Worm (Caenorhabditis elegans) whole organism, midembryonic: ENCODE results near the gene C49F8.3.

Experiments
- T22C8.4 ChIP-seq: fragments of 200-800 bp; sonication (Bioruptor generic); IDR thresholded peaks from 2 replicates; pipeline ENCODE4 v1.3.6; 2022; ENCODE audit warnings: missing genetic modification characterization, missing compliant biosample characterization
- cog-1 ChIP-seq: sonication (generic microtip); optimal IDR thresholded peaks from 2 replicates; lab custom pipeline; 2016; ENCODE audit warnings: missing genetic modification characterization, missing compliant biosample characterization
- flt-1 ChIP-seq: fragments of 200-800 bp; sonication (Bioruptor generic); IDR thresholded peaks from 2 replicates; pipeline ENCODE4 v1.3.6; 2022; ENCODE audit warnings: missing genetic modification characterization, missing compliant biosample characterization
- klf-2 ChIP-seq: fragments of 200-800 bp; sonication (Bioruptor generic); conservative IDR thresholded peaks from 2 replicates; pipeline ENCODE4 v1.3.6; 2022; ENCODE audit warnings: missing genetic modification reagents, missing genetic modification characterization, missing compliant biosample characterization
- med-1 ChIP-seq: sonication (generic microtip); optimal IDR thresholded peaks from 2 replicates; lab custom pipeline; 2017; ENCODE audit warnings: missing genetic modification characterization, mild to moderate bottlenecking, missing compliant biosample characterization, antibody characterized with exemption, missing genetic modification reagents; ENCODE audit not compliant: insufficient read depth
- ref-1 ChIP-seq: fragments of 200-800 bp; sonication (Bioruptor generic); conservative IDR thresholded peaks from 2 replicates; pipeline ENCODE4 v1.3.6; 2022; ENCODE audit warnings: missing genetic modification reagents, missing genetic modification characterization, missing compliant biosample characterization
- tab-1 ChIP-seq: fragments of 200-800 bp; sonication (Bioruptor generic); IDR thresholded peaks from 2 replicates; pipeline ENCODE4 v1.3.6; 2022; ENCODE audit warnings: missing genetic modification characterization, missing compliant biosample characterization
- ztf-23 ChIP-seq: fragments of 200-800 bp; sonication (Bioruptor generic); IDR thresholded peaks from 2 replicates; pipeline ENCODE4 v1.3.6; 2022; ENCODE audit warnings: missing genetic modification reagents, missing genetic modification characterization, missing compliant biosample characterization
- ztf-29 ChIP-seq: fragments of 200-800 bp; sonication (Bioruptor generic); IDR thresholded peaks from 2 replicates; pipeline ENCODE4 v1.3.6; 2022; ENCODE audit warnings: missing genetic modification reagents, missing genetic modification characterization, missing compliant biosample characterization

The C49F8.3 gene

DNA sequence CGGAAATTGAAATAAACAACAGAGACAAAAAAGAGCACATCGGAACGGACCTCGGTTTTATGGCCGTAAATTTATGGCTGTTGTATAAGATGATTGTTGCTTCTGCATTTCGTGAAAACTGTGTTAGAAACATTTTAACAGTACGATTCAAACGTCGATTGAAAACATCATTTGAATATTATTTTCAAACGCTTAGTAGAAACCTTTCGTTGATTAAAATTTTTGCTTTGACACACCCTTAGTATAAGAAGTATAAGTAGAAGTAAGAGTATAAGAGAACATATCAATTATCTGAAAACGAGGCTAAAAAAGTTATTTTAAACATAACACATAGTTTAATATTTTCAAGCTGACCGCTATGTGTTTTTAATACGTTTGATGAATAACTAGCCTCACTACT is 2.6 kb downstream of the C49F8.3 start:
- no peak for TF ChIP-seq klf-2 (GFP tag; lab: Robert Waterston, UW)
- no peak for TF ChIP-seq ztf-29 (GFP tag; lab: Robert Waterston, UW)
- TF ChIP-seq cog-1 (tag; lab: Kevin White, UChicago), result no peak
- no peak for TF ChIP-seq flt-1
- TF ChIP-seq ref-1 (GFP tag; lab: Robert Waterston, UW), result no peak
- TF ChIP-seq med-1 (GFP tag; lab: Kevin White, UChicago), result no peak
- TF ChIP-seq T22C8.4, result no peak
- no peak for TF ChIP-seq ztf-23 (GFP tag; lab: Robert Waterston, UW)
- TF ChIP-seq tab-1 (GFP tag; lab: Robert Waterston, UW), result no peak

ce11 chrX:13383273-13383672 is 4.1 kb downstream of the C49F8.3 start:
- TF ChIP-seq med-1 (GFP tag; lab: Kevin White, UChicago), result no peak
- no peak for TF ChIP-seq klf-2 (GFP tag; lab: Robert Waterston, UW)
- no peak for TF ChIP-seq flt-1
- TF ChIP-seq T22C8.4, result no peak
- no peak for TF ChIP-seq ref-1 (GFP tag; lab: Robert Waterston, UW)
- TF ChIP-seq cog-1 (tag; lab: Kevin White, UChicago), result no peak
- TF ChIP-seq ztf-23 (GFP tag; lab: Robert Waterston, UW), result no peak
- no peak for TF ChIP-seq tab-1 (GFP tag; lab: Robert Waterston, UW)
- TF ChIP-seq ztf-29 (GFP tag; lab: Robert Waterston, UW), result no peak

ce11 chrX:13380988-13381742 is 6.2 kb downstream of the C49F8.3 start:
- TF ChIP-seq ref-1 (GFP tag; lab: Robert Waterston, UW) (no peak), klf-2 (GFP tag; lab: Robert Waterston, UW) (no peak), flt-1 (no peak), ztf-29 (GFP tag; lab: Robert Waterston, UW) (no peak), ztf-23 (GFP tag; lab: Robert Waterston, UW) (no peak), T22C8.4 (no peak), med-1 (GFP tag; lab: Kevin White, UChicago) (no peak), cog-1 (tag; lab: Kevin White, UChicago) (no peak), tab-1 (GFP tag; lab: Robert Waterston, UW) (no peak)

DNA sequence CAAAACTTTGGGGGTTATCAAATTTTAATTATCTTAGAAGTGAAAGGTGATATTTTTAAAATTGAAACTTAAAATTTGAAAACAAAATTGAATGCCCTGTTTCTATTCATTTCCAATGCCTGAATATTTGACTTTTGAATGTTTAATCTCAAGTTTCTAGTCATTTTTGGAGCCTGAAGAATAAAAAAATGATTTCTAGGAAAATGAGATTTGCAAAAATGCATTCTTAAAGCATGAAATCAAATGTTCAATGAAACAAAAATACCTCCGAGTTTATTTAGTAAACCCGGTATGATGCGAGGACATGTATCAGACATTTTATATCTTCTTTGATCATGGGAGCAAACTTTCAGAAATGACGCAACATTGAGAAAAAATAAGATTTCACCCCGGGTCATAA is 8.3 kb downstream of the C49F8.3 start:
- TF ChIP-seq T22C8.4 (no peak), med-1 (GFP tag; lab: Kevin White, UChicago) (no peak), cog-1 (tag; lab: Kevin White, UChicago) (no peak), ztf-29 (GFP tag; lab: Robert Waterston, UW) (no peak), klf-2 (GFP tag; lab: Robert Waterston, UW) (no peak), tab-1 (GFP tag; lab: Robert Waterston, UW) (no peak), ztf-23 (GFP tag; lab: Robert Waterston, UW) (no peak), flt-1 (no peak)

ce11 chrX:13376851-13377250 is 10.5 kb downstream of the C49F8.3 start, which contains the start of the genes C49F8.14 and gem-1:
TSS of gene C49F8.14 (minus strand) at chrX:13376949.
TSS of gene gem-1 (minus strand) at chrX:13376992.
- TF ChIP-seq flt-1 (no peak), ref-1 (GFP tag; lab: Robert Waterston, UW) (no peak), klf-2 (GFP tag; lab: Robert Waterston, UW) (no peak), ztf-23 (GFP tag; lab: Robert Waterston, UW) (no peak), tab-1 (GFP tag; lab: Robert Waterston, UW) (no peak), med-1 (GFP tag; lab: Kevin White, UChicago) (no peak), T22C8.4 (no peak), ztf-29 (GFP tag; lab: Robert Waterston, UW) (no peak), cog-1 (tag; lab: Kevin White, UChicago) (no peak)

- TF ChIP-seq ref-1 (GFP tag; lab: Robert Waterston, UW), result no peak
- no peak for TF ChIP-seq flt-1
- TF ChIP-seq T22C8.4, result no peak
- no peak for TF ChIP-seq klf-2 (GFP tag; lab: Robert Waterston, UW)
- no peak for TF ChIP-seq med-1 (GFP tag; lab: Kevin White, UChicago)
- no peak for TF ChIP-seq cog-1 (tag; lab: Kevin White, UChicago)
- no peak for TF ChIP-seq tab-1 (GFP tag; lab: Robert Waterston, UW)
- no peak for TF ChIP-seq ztf-29 (GFP tag; lab: Robert Waterston, UW)
- TF ChIP-seq ztf-23 (GFP tag; lab: Robert Waterston, UW), result no peak
Observed at ce11 chrX:13376185-13376584, 11.2 kb downstream of the C49F8.3 start.

ce11 chrX:13368283-13368682 is 19.1 kb downstream of the C49F8.3 start:
- TF ChIP-seq klf-2 (GFP tag; lab: Robert Waterston, UW), result no peak
- no peak for TF ChIP-seq flt-1
- no peak for TF ChIP-seq ztf-23 (GFP tag; lab: Robert Waterston, UW)
- no peak for TF ChIP-seq med-1 (GFP tag; lab: Kevin White, UChicago)
- TF ChIP-seq T22C8.4, result no peak
- no peak for TF ChIP-seq ref-1 (GFP tag; lab: Robert Waterston, UW)
- TF ChIP-seq tab-1 (GFP tag; lab: Robert Waterston, UW), result no peak
- no peak for TF ChIP-seq ztf-29 (GFP tag; lab: Robert Waterston, UW)
- TF ChIP-seq cog-1 (tag; lab: Kevin White, UChicago), result no peak

DNA sequence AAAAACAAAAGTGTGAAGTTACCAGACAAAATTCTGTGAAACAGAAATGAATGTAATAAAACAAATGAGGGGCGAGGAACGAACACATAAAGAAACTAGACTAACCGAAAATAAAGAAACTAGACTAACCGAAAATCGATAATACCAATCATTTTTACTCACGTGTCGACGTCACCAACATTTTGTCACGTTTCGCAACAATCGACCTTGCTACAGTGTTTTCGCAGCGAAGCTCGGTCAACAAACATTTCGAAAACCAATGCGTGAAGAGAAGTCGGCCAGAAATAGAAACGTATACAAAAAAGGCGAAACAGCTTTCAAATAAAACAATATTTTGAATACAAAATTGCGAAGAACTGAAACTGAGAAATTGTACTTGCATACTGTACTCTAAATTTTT is 20.4 kb downstream of the C49F8.3 start:
- TF ChIP-seq tab-1 (GFP tag; lab: Robert Waterston, UW) (no peak), ref-1 (GFP tag; lab: Robert Waterston, UW) (no peak), ztf-23 (GFP tag; lab: Robert Waterston, UW) (no peak), cog-1 (tag; lab: Kevin White, UChicago) (no peak), T22C8.4 (no peak), klf-2 (GFP tag; lab: Robert Waterston, UW) (no peak), ztf-29 (GFP tag; lab: Robert Waterston, UW) (no peak), med-1 (GFP tag; lab: Kevin White, UChicago) (no peak), flt-1 (no peak)

DNA sequence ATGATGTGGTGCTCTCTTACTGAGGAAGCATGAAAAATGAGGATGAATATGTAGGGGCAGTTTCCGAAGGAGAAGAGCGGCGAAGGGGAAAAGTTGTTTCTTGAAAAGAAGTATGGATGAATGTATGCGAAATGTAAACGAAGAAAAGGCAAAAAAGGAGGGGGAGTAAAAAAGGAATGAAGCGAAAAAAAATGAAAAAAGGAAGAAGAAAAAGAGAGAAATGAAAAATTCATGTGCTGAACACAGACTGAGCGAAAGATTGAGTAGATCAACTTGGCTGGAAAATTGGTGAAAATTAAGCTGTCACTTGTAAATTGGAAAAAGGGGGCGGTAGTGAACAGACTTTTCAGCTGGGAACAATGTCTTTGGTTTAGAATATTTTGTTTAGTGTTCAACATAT is 22.4 kb downstream of the C49F8.3 start, which contains the start of gene C49F8.1:
Gene C49F8.1 (minus strand): TSS at position 101 of the 400 bp plus-strand sequence.
- TF ChIP-seq med-1 (GFP tag; lab: Kevin White, UChicago) (no peak), ref-1 (GFP tag; lab: Robert Waterston, UW) (no peak), klf-2 (GFP tag; lab: Robert Waterston, UW) (no peak), flt-1 (no peak), tab-1 (GFP tag; lab: Robert Waterston, UW) (no peak), cog-1 (tag; lab: Kevin White, UChicago) (no peak)
